Worm (Caenorhabditis elegans): ENCODE measurements around the gene ZK262.9.

DNA sequence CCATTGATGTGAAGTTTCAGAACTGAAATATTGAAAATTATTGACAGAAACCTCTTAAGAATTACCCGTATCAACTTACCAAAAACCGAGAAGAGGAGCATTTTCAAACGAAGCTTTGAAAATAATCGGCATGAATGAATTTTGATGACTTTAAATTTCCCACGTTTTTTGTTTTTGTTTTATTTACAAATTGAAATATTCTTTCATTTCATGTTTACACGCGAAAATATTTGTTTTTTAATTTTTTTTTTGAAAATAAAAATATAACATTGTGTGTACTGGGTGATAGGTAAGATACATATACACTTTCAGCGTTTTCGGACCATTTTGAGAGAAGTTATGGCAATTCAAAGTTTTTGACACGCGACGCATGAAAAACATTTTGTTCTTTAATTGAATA is 43.9 kb upstream of the ZK262.9 start, which contains the start of gene Y51A2B.9:
- TF ChIP-seq unc-120 (tag; optimal IDR thresholded peaks at IDR 0.05; ENCODE audit: poor library complexity, severe bottlenecking) (no peak), lsy-2 (tag; optimal IDR thresholded peaks at IDR 0.05) (no peak), nhr-12 (tag; optimal IDR thresholded peaks at IDR 0.05) (no peak), drap-1 (GFP tag; optimal IDR thresholded peaks at IDR 0.05) (no peak), unc-62 (GFP tag; optimal IDR thresholded peaks at IDR 0.05) (no peak), nhr-76 (tag; optimal IDR thresholded peaks at IDR 0.05) (no peak), elt-1 (tag; optimal IDR thresholded peaks at IDR 0.05; ENCODE audit: borderline replicate concordance, insufficient read depth) (no peak), unc-39 (tag; optimal IDR thresholded peaks at IDR 0.05) (no peak), elt-3 (tag; optimal IDR thresholded peaks at IDR 0.05) (no peak)

Data from whole organism, mixed stage, embryonic.